Worm (Caenorhabditis elegans): ENCODE results near the gene rfip-2.

rfip-2 gene

DNA sequence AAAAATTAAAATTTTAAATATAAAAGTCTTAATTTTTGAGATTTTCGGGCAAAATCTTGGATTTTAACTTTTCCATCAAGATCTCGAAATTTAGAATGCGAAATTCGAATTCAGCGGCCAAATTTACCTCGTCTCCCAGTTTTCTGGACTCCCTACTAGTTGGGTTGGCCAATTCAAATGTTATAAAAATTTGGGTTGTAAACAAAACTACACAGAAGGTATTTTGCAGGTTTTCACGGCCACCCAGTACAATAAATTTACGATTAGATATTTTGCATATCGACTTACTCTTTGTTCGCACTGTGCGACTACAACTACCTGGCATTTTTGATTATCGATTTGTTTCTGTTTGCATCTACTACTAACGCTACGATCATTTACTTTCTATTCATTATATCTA is 38.8 kb upstream of the rfip-2 start, which contains the start of gene T02H6.5:
Gene T02H6.5, plus strand, starts transcription at position 301 of the 400 bp plus-strand sequence.
- no peak for TF ChIP-seq scrt-1 (GFP tag; IDR thresholded peaks at IDR 0.05)
- TF ChIP-seq tbx-37 (GFP tag; conservative IDR thresholded peaks at IDR 0.05) = no peak
- TF ChIP-seq hmg-4 (GFP tag; optimal IDR thresholded peaks at IDR 0.05) = no peak
- no peak for TF ChIP-seq ceh-36 (tag; optimal IDR thresholded peaks at IDR 0.05)
- TF ChIP-seq ama-1 (optimal IDR thresholded peaks at IDR 0.05) = no peak
- no peak for TF ChIP-seq sea-1 (GFP tag; conservative IDR thresholded peaks at IDR 0.05)
- TF ChIP-seq hmbx-1 (tag; optimal IDR thresholded peaks at IDR 0.05) = no peak
- TF ChIP-seq pes-1 (GFP tag; IDR thresholded peaks at IDR 0.05) = no peak
- TF ChIP-seq flt-1 (GFP tag; IDR thresholded peaks at IDR 0.05) = no peak
- TF ChIP-seq ceh-13 (GFP tag; optimal IDR thresholded peaks at IDR 0.05) = no peak
- TF ChIP-seq B0310.2 (tag; optimal IDR thresholded peaks at IDR 0.05) = no peak
- no peak for TF ChIP-seq aly-1 (tag; optimal IDR thresholded peaks at IDR 0.05)
- no peak for TF ChIP-seq tra-4 (tag; optimal IDR thresholded peaks at IDR 0.05)
- no peak for TF ChIP-seq F13C5.2 (tag; optimal IDR thresholded peaks at IDR 0.05)
- no peak for TF ChIP-seq ets-7 (tag; optimal IDR thresholded peaks at IDR 0.05)
- TF ChIP-seq hnd-1 (tag; optimal IDR thresholded peaks at IDR 0.05) = no peak
- no peak for TF ChIP-seq tbx-11 (GFP tag; IDR thresholded peaks at IDR 0.05)

DNA sequence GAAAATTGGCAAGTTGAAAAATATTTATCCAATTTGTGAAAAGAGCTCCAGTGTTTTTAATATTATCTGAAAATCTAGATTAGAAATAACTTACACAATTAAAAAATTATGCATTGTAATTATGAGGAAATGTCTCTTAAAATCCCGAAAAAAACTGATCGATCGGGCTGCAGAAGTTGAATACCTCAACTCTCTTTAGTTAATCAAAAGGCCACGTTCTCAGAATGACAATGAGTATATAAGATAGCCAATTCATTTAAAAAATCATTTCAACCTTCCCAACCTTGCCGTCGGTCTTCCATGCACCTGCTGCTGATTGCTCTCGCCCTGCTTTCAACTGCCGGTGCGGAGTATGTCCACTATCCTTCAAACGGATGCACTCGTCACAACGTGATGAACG is 33.8 kb upstream of the rfip-2 start, which contains the start of gene T02H6.4:
Gene T02H6.4, plus strand, starts transcription at position 301 of the 400 bp plus-strand sequence.
- TF ChIP-seq B0310.2 (tag; optimal IDR thresholded peaks at IDR 0.05) (no peak), tbx-37 (GFP tag; conservative IDR thresholded peaks at IDR 0.05) (no peak)

DNA sequence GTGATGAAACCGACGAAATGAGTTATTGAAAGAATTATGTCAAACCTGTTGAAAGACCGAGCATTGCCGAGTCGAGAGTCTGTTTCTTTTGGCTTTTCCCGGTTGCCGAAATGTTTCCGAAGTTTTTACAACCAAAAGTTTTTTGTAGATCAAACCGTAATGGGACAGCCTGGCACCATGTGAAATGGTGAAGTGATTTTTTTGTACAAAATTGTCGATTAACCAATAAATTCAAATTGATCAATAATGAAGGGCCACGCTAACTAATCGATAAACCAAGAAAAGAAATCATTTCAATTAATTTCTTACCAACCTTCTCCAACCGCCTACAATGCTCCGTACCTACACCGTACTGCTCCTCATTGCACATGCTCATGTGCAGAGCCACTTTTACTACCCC is 32.0 kb upstream of the rfip-2 start, which contains the start of gene T02H6.3:
Gene T02H6.3, plus strand, starts transcription at position 301 of the 400 bp plus-strand sequence.
- TF ChIP-seq flt-1 (GFP tag; IDR thresholded peaks at IDR 0.05) = no peak
- no peak for TF ChIP-seq ets-7 (tag; optimal IDR thresholded peaks at IDR 0.05)
- TF ChIP-seq ceh-36 (tag; optimal IDR thresholded peaks at IDR 0.05) = no peak
- TF ChIP-seq sea-1 (GFP tag; conservative IDR thresholded peaks at IDR 0.05) = no peak
- TF ChIP-seq hmg-4 (GFP tag; optimal IDR thresholded peaks at IDR 0.05) = no peak
- no peak for TF ChIP-seq F13C5.2 (tag; optimal IDR thresholded peaks at IDR 0.05)

DNA sequence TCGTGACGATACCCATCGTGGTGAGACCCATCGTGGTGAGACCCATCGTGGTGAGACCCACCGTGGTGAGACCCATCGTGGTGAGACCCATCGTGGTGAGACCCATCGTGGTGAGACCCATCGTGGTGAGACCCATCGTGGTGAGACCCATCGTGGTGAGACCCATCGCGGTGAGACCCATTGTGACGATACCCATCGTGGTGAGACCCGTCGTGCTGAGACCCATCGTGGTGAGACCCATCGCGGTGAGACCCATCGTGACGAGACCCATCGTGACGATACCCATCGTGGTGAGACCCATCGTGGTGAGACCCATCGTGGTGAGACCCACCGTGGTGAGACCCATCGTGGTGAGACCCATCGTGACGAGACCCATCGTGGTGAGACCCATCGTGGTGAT is 28.5 kb upstream of the rfip-2 start:
- TF ChIP-seq tbx-11 (GFP tag; IDR thresholded peaks at IDR 0.05) = 0 out of 2 replicates have a peak, but pooled peaks have one; percentile 27
- peak; percentile 53; the same call in 1 of the 2 replicates for TF ChIP-seq tbx-37 (GFP tag; conservative IDR thresholded peaks at IDR 0.05)
- TF ChIP-seq scrt-1 (GFP tag; IDR thresholded peaks at IDR 0.05) = peak; percentile 70; the same call in 1 of the 2 replicates

DNA sequence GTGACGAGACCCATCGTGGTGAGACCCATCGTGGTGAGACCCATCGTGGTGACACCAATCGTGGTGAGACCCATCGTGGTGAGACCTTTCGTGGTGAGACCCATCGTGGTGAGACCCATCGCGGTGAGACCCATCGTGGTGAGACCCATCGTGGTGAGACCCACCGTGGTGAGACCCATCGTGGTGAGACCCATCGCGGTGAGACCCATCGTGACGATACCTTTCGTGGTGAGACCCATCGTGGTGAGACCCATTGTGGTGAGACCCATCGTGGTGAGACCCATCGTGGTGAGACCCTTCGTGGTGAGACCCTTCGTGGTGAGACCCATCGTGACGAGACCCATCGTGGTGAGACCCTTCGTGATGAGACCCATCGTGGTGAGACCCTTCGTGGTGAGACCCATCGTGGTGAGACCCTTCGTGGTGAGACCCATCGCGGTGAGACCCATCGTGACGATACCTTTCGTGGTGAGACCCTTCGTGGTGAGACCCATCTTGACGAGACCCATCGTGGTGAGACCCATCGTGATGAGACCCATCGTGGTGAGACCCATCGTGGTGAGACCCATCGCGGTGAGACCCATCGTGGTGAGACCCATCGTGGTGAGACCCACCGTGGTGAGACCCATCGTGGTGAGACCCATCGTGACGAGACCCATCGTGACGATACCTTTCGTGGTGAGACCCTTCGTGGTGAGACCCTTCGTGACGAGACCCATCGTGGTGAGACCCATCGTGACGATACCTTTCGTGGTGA is 26.6 kb upstream of the rfip-2 start:
- peak; percentile 76; the same call in 1 of the 2 replicates for TF ChIP-seq scrt-1 (GFP tag; IDR thresholded peaks at IDR 0.05)
- peak; percentile 57 for TF ChIP-seq tbx-37 (GFP tag; conservative IDR thresholded peaks at IDR 0.05)
- TF ChIP-seq flt-1 (GFP tag; IDR thresholded peaks at IDR 0.05) = peak; percentile 64; the same call in 1 of the 2 replicates

DNA sequence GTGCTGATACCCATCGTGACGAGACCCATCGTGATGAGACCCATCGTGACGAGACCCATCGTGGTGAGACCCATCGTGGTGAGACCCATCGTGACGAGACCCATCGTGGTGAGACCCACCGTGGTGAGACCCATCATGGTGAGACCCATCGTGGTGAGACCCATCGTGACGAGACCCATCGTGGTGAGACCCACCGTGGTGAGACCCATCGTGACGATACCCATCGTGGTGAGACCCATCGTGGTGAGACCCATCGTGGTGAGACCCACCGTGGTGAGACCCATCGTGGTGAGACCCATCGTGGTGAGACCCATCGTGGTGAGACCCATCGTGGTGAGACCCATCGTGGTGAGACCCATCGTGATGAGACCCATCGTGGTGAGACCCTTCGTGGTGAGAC is 25.1 kb upstream of the rfip-2 start:
- TF ChIP-seq tbx-11 (GFP tag; IDR thresholded peaks at IDR 0.05) (peak; percentile 56; the same call in 1 of the 2 replicates), scrt-1 (GFP tag; IDR thresholded peaks at IDR 0.05) (peak; percentile 53; the same call in 1 of the 2 replicates), sea-1 (GFP tag; conservative IDR thresholded peaks at IDR 0.05) (peak; percentile 46; the same call in 1 of the 2 replicates)

DNA sequence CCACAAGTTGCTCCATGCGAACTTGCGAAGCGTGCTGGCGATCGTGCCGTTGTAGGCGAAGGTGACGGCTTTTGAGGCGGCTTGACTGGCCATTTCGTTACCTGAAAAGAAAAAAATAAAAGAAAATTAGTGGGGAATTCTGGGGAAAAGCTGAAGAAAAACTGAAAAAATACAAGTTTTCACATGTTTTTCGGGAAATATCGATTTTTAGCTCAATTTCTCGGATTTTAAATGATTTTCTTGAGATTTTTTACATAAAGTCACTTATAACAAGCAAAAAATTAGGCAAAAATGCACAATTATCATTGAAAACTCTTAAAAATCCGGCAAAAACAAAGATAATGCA is 22.6 kb upstream of the rfip-2 start, which contains the start of gene T02H6.11:
Gene T02H6.11, minus strand, starts transcription at position 101 of the 346 bp plus-strand sequence.
- TF ChIP-seq ceh-36 (tag; optimal IDR thresholded peaks at IDR 0.05) (no peak), B0310.2 (tag; optimal IDR thresholded peaks at IDR 0.05) (no peak), ets-7 (tag; optimal IDR thresholded peaks at IDR 0.05) (no peak), hnd-1 (tag; optimal IDR thresholded peaks at IDR 0.05) (no peak), tbx-37 (GFP tag; conservative IDR thresholded peaks at IDR 0.05) (no peak), hmg-4 (GFP tag; optimal IDR thresholded peaks at IDR 0.05) (no peak), hmbx-1 (tag; optimal IDR thresholded peaks at IDR 0.05) (no peak), flt-1 (GFP tag; IDR thresholded peaks at IDR 0.05) (no peak), ama-1 (optimal IDR thresholded peaks at IDR 0.05) (no peak), tra-4 (tag; optimal IDR thresholded peaks at IDR 0.05) (no peak), F13C5.2 (tag; optimal IDR thresholded peaks at IDR 0.05) (no peak), sea-1 (GFP tag; conservative IDR thresholded peaks at IDR 0.05) (no peak), ceh-13 (GFP tag; optimal IDR thresholded peaks at IDR 0.05) (no peak), aly-1 (tag; optimal IDR thresholded peaks at IDR 0.05) (no peak), scrt-1 (GFP tag; IDR thresholded peaks at IDR 0.05) (no peak), tbx-11 (GFP tag; IDR thresholded peaks at IDR 0.05) (no peak), pes-1 (GFP tag; IDR thresholded peaks at IDR 0.05) (no peak)

DNA sequence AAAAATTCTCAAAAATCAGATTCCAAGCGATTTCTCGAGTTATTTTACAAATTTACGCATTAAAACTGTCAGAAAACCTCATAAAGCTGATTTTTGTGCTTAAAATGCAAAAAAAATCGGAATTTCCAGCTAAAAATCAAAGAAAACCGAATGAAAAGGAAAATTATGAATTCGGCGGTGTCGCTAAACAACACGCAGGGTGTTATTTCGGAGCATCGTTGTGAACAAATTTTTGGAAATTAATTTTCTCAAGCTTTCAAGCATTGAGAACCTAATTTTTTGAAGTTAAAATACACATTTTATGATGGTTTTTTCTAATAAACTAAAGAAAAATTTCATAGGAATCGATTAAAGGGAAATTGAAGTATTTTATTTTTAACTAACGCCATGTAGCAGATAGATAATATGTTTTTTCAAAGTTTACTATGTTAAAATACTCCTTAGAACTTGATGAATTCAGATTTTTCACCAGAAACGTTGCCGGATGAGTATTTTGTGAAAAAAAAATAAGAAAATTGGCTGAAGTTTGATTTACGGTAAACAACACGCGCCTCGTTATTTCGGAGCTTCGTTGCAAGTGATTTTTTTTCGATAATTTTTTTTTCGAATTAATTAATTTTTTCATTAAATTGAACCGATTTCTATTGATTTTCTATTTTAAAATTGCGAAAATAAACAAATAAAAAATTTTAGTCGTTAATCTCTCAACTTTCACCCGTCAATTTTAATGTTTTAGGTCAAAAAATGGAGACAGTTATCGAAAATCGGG is 22.0 kb upstream of the rfip-2 start, which contains the start of gene thoc-1:
Gene thoc-1, plus strand, starts transcription at position 737 of the 769 bp plus-strand sequence.
- TF ChIP-seq tbx-11 (GFP tag; IDR thresholded peaks at IDR 0.05) (no peak), B0310.2 (tag; optimal IDR thresholded peaks at IDR 0.05) (no peak), scrt-1 (GFP tag; IDR thresholded peaks at IDR 0.05) (no peak), ets-7 (tag; optimal IDR thresholded peaks at IDR 0.05) (no peak), F13C5.2 (tag; optimal IDR thresholded peaks at IDR 0.05) (no peak)

Measured in whole organism, early embryonic.